Worm (Caenorhabditis elegans) whole organism, L1 larva: Measurements from ENCODE around the gene cex-2.

Experiments
- C16A3.4 ChIP-seq: fragments of 150-350 bp; optimal IDR thresholded peaks from 2 replicates; lab custom pipeline; 2014; ENCODE audit warnings: missing biosample characterization, missing genetic modification characterization
- F16B12.6 ChIP-seq: fragments of 150-350 bp; optimal IDR thresholded peaks from 2 replicates; lab custom pipeline; 2014; ENCODE audit warnings: missing biosample characterization, missing genetic modification characterization
- aha-1 ChIP-seq: fragments of 150-350 bp; optimal IDR thresholded peaks from 2 replicates; lab custom pipeline; 2014; ENCODE audit warnings: missing biosample characterization, missing genetic modification characterization
- alr-1 ChIP-seq: fragments of 200-800 bp; sonication (Bioruptor generic); optimal IDR thresholded peaks from 2 replicates; lab custom pipeline; 2018; ENCODE audit warnings: borderline replicate concordance, mild to moderate bottlenecking, missing genetic modification characterization, missing compliant biosample characterization
- ceh-63 ChIP-seq: fragments of 200-800 bp; sonication (Bioruptor generic); optimal IDR thresholded peaks from 2 replicates; lab custom pipeline; 2018; ENCODE audit warnings: mild to moderate bottlenecking, missing genetic modification characterization, missing compliant biosample characterization
- ceh-88 ChIP-seq: fragments of 200-800 bp; sonication (Bioruptor generic); IDR thresholded peaks from 2 replicates; pipeline ENCODE4 v1.3.6; 2022; ENCODE audit warnings: missing genetic modification characterization, missing compliant biosample characterization
- dpl-1 ChIP-seq, 3 experiments: fragments of 150-350 bp in 2 of 3; sonication (generic microtip) in 1 of 3; optimal IDR thresholded peaks; 2 replicates each; lab custom pipeline; 2014 to 2017; ENCODE audit warnings: missing biosample characterization in 3 of 3, missing genetic modification characterization in 3 of 3, missing genetic modification reagents in 3 of 3
- efl-1 ChIP-seq, 4 experiments: fragments of 150-350 bp; optimal IDR thresholded peaks in 3 of 4; peaks in 1 of 4; 1 replicate in 1 of 4; 2 replicates in 3 of 4; lab custom pipeline; 2014; ENCODE audit warnings: missing biosample characterization in 2 of 4, missing genetic modification characterization in 2 of 4, missing genetic modification reagents in 2 of 4
- efl-3 ChIP-seq: fragments of 200-800 bp; sonication (Bioruptor generic); optimal IDR thresholded peaks from 2 replicates; lab custom pipeline; 2018; ENCODE audit warnings: mild to moderate bottlenecking, missing genetic modification characterization, missing compliant biosample characterization
- egl-13 ChIP-seq: sonication (generic microtip); optimal IDR thresholded peaks from 2 replicates; lab custom pipeline; 2016; ENCODE audit warnings: missing genotype, missing genetic modification reagents, missing genetic modification characterization, missing compliant biosample characterization
- elt-3 ChIP-seq, 6 experiments: fragments of 150-350 bp in 1 of 6; sonication (generic microtip); optimal IDR thresholded peaks; 2 replicates each; lab custom pipeline; 2017 to 2018; ENCODE audit warnings: missing biosample characterization in 6 of 6, missing genetic modification characterization in 6 of 6, inconsistent platforms in 1 of 6
- ets-5 ChIP-seq: fragments of 200-800 bp; sonication (Bioruptor generic); IDR thresholded peaks from 2 replicates; pipeline ENCODE4 v1.3.6; 2022; ENCODE audit warnings: missing genetic modification characterization, missing compliant biosample characterization
- fos-1 ChIP-seq: fragments of 150-350 bp; optimal IDR thresholded peaks from 2 replicates; lab custom pipeline; 2014; ENCODE audit warnings: missing biosample characterization, missing genetic modification characterization
- irx-1 ChIP-seq: sonication (generic microtip); optimal IDR thresholded peaks from 2 replicates; lab custom pipeline; 2016; ENCODE audit warnings: missing genetic modification characterization, missing compliant biosample characterization
- jun-1 ChIP-seq: fragments of 150-350 bp; optimal IDR thresholded peaks from 2 replicates; lab custom pipeline; 2014; ENCODE audit warnings: missing biosample characterization, missing genetic modification reagents, missing genetic modification characterization
- lin-14 ChIP-seq: fragments of 200-800 bp; sonication (Bioruptor generic); optimal IDR thresholded peaks from 2 replicates; lab custom pipeline; 2018; ENCODE audit warnings: mild to moderate bottlenecking, missing genetic modification characterization, moderate library complexity, missing compliant biosample characterization
- lin-39 ChIP-seq: fragments of 150-350 bp; optimal IDR thresholded peaks from 2 replicates; lab custom pipeline; 2014; ENCODE audit warnings: missing biosample characterization, missing genetic modification reagents, missing genetic modification characterization
- lsy-2 ChIP-seq, 2 experiments: fragments of 150-350 bp; optimal IDR thresholded peaks; 2 replicates each; lab custom pipeline; 2014; ENCODE audit warnings: missing biosample characterization in 2 of 2, missing genetic modification characterization in 2 of 2
- nhr-11 ChIP-seq: fragments of 150-350 bp; optimal IDR thresholded peaks from 2 replicates; lab custom pipeline; 2014; ENCODE audit warnings: missing biosample characterization, missing genetic modification characterization
- nhr-19 ChIP-seq: fragments of 200-800 bp; sonication (Bioruptor generic); conservative IDR thresholded peaks from 2 replicates; pipeline ENCODE4 v1.3.6; 2022; ENCODE audit warnings: missing genetic modification characterization, missing compliant biosample characterization
- nhr-237 ChIP-seq: fragments of 150-350 bp; optimal IDR thresholded peaks from 2 replicates; lab custom pipeline; 2014; ENCODE audit warnings: missing biosample characterization, missing genetic modification characterization
- nhr-28 ChIP-seq: fragments of 150-350 bp; optimal IDR thresholded peaks from 2 replicates; lab custom pipeline; 2014; ENCODE audit warnings: missing biosample characterization, missing genetic modification characterization
- nhr-47 ChIP-seq: sonication (generic microtip); optimal IDR thresholded peaks from 2 replicates; lab custom pipeline; 2016; ENCODE audit warnings: mild to moderate bottlenecking, missing genetic modification characterization, moderate library complexity, missing compliant biosample characterization
- nhr-71 ChIP-seq: sonication (generic microtip); optimal IDR thresholded peaks from 2 replicates; lab custom pipeline; 2016; ENCODE audit warnings: mild to moderate bottlenecking, missing genetic modification characterization, moderate library complexity, missing compliant biosample characterization
- nhr-84 ChIP-seq: sonication (generic microtip); optimal IDR thresholded peaks from 2 replicates; lab custom pipeline; 2017; ENCODE audit warnings: missing biosample characterization, missing genetic modification characterization
- nhr-85 ChIP-seq: sonication (generic microtip); peaks from one replicate; lab custom pipeline; 2016; ENCODE audit warnings: missing genetic modification characterization, inconsistent platforms, missing compliant biosample characterization
- nhr-90 ChIP-seq: sonication (generic microtip); optimal IDR thresholded peaks from 2 replicates; lab custom pipeline; 2016; ENCODE audit warnings: mild to moderate bottlenecking, missing genetic modification characterization, missing compliant biosample characterization; ENCODE audit not compliant: poor library complexity
- pax-3 ChIP-seq: fragments of 200-800 bp; sonication (Bioruptor generic); optimal IDR thresholded peaks from 2 replicates; lab custom pipeline; 2018; ENCODE audit warnings: mild to moderate bottlenecking, missing genetic modification characterization, moderate library complexity, missing compliant biosample characterization
- rnt-1 ChIP-seq: sonication (generic microtip); optimal IDR thresholded peaks from 2 replicates; lab custom pipeline; 2016; ENCODE audit warnings: mild to moderate bottlenecking, missing genetic modification characterization, moderate library complexity, missing compliant biosample characterization
- snpc-4 ChIP-seq: fragments of 150-350 bp; optimal IDR thresholded peaks from 2 replicates; lab custom pipeline; 2014; ENCODE audit warnings: missing biosample characterization, missing genetic modification characterization
- sup-37 ChIP-seq: fragments of 200-800 bp; sonication (Bioruptor generic); optimal IDR thresholded peaks from 2 replicates; lab custom pipeline; 2018; ENCODE audit warnings: mild to moderate bottlenecking, missing genetic modification characterization, missing compliant biosample characterization
- unc-62 ChIP-seq: fragments of 150-350 bp; optimal IDR thresholded peaks from 2 replicates; lab custom pipeline; 2014; ENCODE audit warnings: missing biosample characterization, missing genetic modification reagents, missing genetic modification characterization
- unc-86 ChIP-seq: sonication (generic microtip); optimal IDR thresholded peaks from 2 replicates; lab custom pipeline; 2016; ENCODE audit warnings: missing genetic modification characterization, missing compliant biosample characterization
- vab-15 ChIP-seq: sonication (generic microtip); optimal IDR thresholded peaks from 2 replicates; lab custom pipeline; 2017; ENCODE audit warnings: missing genotype, mild to moderate bottlenecking, missing genetic modification characterization, missing compliant biosample characterization
- zip-4 ChIP-seq: fragments of 200-800 bp; sonication (Bioruptor generic); optimal IDR thresholded peaks from 2 replicates; lab custom pipeline; 2018; ENCODE audit warnings: mild to moderate bottlenecking, missing genetic modification characterization, moderate library complexity, missing compliant biosample characterization
- ztf-11 ChIP-seq, 2 experiments: sonication (generic microtip); optimal IDR thresholded peaks; 2 replicates each; lab custom pipeline; 2016 to 2017; ENCODE audit warnings: missing genetic modification characterization in 2 of 2, missing biosample characterization in 1 of 2, missing compliant biosample characterization in 1 of 2

The cex-2 gene

DNA sequence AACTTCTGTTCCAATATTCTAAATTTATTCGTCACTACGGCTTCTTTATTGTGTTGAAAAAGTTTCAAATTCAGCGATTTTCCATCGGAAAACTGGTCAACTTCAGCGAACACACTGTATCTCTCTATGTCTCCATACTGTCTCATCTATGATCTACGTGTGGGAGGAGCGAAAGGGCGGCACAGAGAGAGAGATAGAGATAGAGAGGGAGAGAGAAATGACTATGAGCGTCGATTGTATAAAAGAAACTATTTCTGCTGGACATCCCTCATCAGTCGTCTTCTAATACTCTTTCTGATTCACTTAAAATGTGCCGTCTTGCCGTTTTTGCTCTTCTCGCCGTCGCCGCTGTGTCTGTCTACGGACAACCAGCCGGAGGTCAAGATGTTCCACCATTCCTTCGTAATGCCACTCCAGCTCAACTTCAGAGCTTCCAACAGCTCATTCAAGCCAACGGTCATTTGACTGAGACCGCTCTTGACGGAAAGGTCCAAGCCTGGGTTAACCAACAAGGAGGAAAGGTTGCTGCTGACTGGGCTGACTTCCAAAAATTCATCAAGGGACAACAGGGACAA, 44.8 kb downstream of the cex-2 start, which contains the start of gene srlf-1 (continued):
- TF ChIP-seq unc-62 (GFP tag; lab: Kevin White, UChicago) = no peak
- no peak for TF ChIP-seq egl-13 (tag; lab: Kevin White, UChicago)
- no peak for TF ChIP-seq pax-3 (tag; lab: Kevin White, UChicago)
- TF ChIP-seq rnt-1 = no peak
- TF ChIP-seq C16A3.4 = no peak
- TF ChIP-seq nhr-84 (tag; lab: Kevin White, UChicago) = no peak
- no peak for TF ChIP-seq unc-86
- TF ChIP-seq ceh-63 (GFP tag; lab: Kevin White, UChicago) = no peak
- peak; percentile 32 for TF ChIP-seq nhr-90
- no peak for TF ChIP-seq lin-39 (tag; lab: Kevin White, UChicago)
- no peak for TF ChIP-seq ets-5
- TF ChIP-seq lsy-2 (tag; optimal IDR thresholded peaks at IDR 0.05; lab: Kevin White, UChicago) = peak in 1 of 2 experiments; percentile 18
- TF ChIP-seq nhr-237 (tag; lab: Kevin White, UChicago) = no peak
- no peak for TF ChIP-seq nhr-28 (tag; lab: Kevin White, UChicago)
- TF ChIP-seq aha-1 (tag; lab: Kevin White, UChicago) = no peak
- no peak for TF ChIP-seq zip-4
- TF ChIP-seq alr-1 = no peak
- no peak for TF ChIP-seq fos-1
- no peak for TF ChIP-seq sup-37 (GFP tag; lab: Kevin White, UChicago)
- TF ChIP-seq jun-1 = no peak
- no peak for TF ChIP-seq irx-1 (tag; lab: Kevin White, UChicago)
- no peak for TF ChIP-seq elt-3 (tag; optimal IDR thresholded peaks at IDR 0.05; lab: Kevin White, UChicago)
- TF ChIP-seq nhr-11 (tag; lab: Kevin White, UChicago) = no peak
- no peak for TF ChIP-seq vab-15
- no peak for TF ChIP-seq efl-3 (GFP tag; lab: Kevin White, UChicago)
- no peak for TF ChIP-seq ztf-11 (tag; optimal IDR thresholded peaks at IDR 0.05; lab: Kevin White, UChicago)
- no peak for TF ChIP-seq dpl-1 (GFP tag; optimal IDR thresholded peaks at IDR 0.05; lab: Kevin White, UChicago)
- no peak for TF ChIP-seq F16B12.6 (tag; lab: Kevin White, UChicago)
- TF ChIP-seq nhr-19 (GFP tag; lab: Robert Waterston, UW) = peak; percentile 19; the same call in 1 of the 2 replicates
- TF ChIP-seq snpc-4 (tag; lab: Kevin White, UChicago) = no peak
- TF ChIP-seq nhr-47 (tag; lab: Kevin White, UChicago) = peak; percentile 41

ce11 chrII:7789605-7790004, 45.6 kb downstream of the cex-2 start:
- TF ChIP-seq nhr-71 (tag; lab: Kevin White, UChicago) (peak; percentile 14), aha-1 (tag; lab: Kevin White, UChicago) (no peak), nhr-85 (tag; lab: Kevin White, UChicago) (peak; percentile 75), elt-3 (tag; optimal IDR thresholded peaks at IDR 0.05; lab: Kevin White, UChicago) (peak in 1 of 6 experiments; percentile 63), lin-14 (GFP tag; lab: Kevin White, UChicago) (peak; percentile 31), lin-39 (tag; lab: Kevin White, UChicago) (no peak)

- TF ChIP-seq efl-1 (optimal IDR thresholded peaks at IDR 0.05; lab: Kevin White, UChicago) (peak; percentile 18 to 59), efl-1 (GFP tag; optimal IDR thresholded peaks at IDR 0.05 in 1 of 2; lab: Kevin White, UChicago) (peak in 1 of 2 experiments; percentile 23), dpl-1 (GFP tag; optimal IDR thresholded peaks at IDR 0.05; lab: Kevin White, UChicago) (peak in 1 of 3 experiments; percentile 33), ceh-88 (GFP tag; lab: Robert Waterston, UW) (no peak)
These were observed 51.7 kb downstream of the cex-2 start, which contains the start of gene skr-17 for ce11 chrII:7783467-7783959. skr-17 (plus strand) TSS chrII:7783517.
